Worm (Caenorhabditis elegans) whole organism, early embryonic: ENCODE measurements around the gene Y51B9A.6.

Experiments used
- B0310.2 ChIP-seq: sonication (generic microtip); optimal IDR thresholded peaks from 2 replicates; lab custom pipeline; 2016; ENCODE audit warnings: mild to moderate bottlenecking, missing genetic modification characterization, missing compliant biosample characterization
- F13C5.2 ChIP-seq: sonication (generic microtip); optimal IDR thresholded peaks from 2 replicates; lab custom pipeline; 2017; ENCODE audit warnings: mild to moderate bottlenecking, missing genetic modification characterization, inconsistent platforms, missing compliant biosample characterization
- aly-1 ChIP-seq: sonication (generic microtip); optimal IDR thresholded peaks from 2 replicates; lab custom pipeline; 2016; ENCODE audit warnings: missing genetic modification characterization, missing compliant biosample characterization
- ama-1 ChIP-seq: fragments of 150-350 bp; optimal IDR thresholded peaks from 2 replicates; lab custom pipeline; 2014
- ceh-13 ChIP-seq: fragments of 200-800 bp; sonication (Bioruptor generic); optimal IDR thresholded peaks from 2 replicates; lab custom pipeline; 2018; ENCODE audit warnings: mild to moderate bottlenecking, missing genetic modification characterization, missing compliant biosample characterization
- ceh-36 ChIP-seq: sonication (generic microtip); optimal IDR thresholded peaks from 2 replicates; lab custom pipeline; 2016; ENCODE audit warnings: missing genetic modification characterization, inconsistent platforms, missing compliant biosample characterization
- ets-7 ChIP-seq: sonication (generic microtip); optimal IDR thresholded peaks from 2 replicates; lab custom pipeline; 2016; ENCODE audit warnings: missing genotype, missing genetic modification characterization, missing compliant biosample characterization
- flt-1 ChIP-seq: fragments of 200-800 bp; sonication (Bioruptor generic); IDR thresholded peaks from 2 replicates; pipeline ENCODE4 v1.3.6; 2022; ENCODE audit warnings: missing genetic modification characterization, missing compliant biosample characterization
- hmbx-1 ChIP-seq: sonication (generic microtip); optimal IDR thresholded peaks from 2 replicates; lab custom pipeline; 2016; ENCODE audit warnings: mild to moderate bottlenecking, missing genetic modification characterization, missing compliant biosample characterization
- hmg-4 ChIP-seq: fragments of 200-800 bp; sonication (Bioruptor generic); optimal IDR thresholded peaks from 2 replicates; lab custom pipeline; 2018; ENCODE audit warnings: mild to moderate bottlenecking, missing genetic modification characterization, missing compliant biosample characterization
- hnd-1 ChIP-seq: sonication (generic microtip); optimal IDR thresholded peaks from 2 replicates; lab custom pipeline; 2016; ENCODE audit warnings: missing genetic modification characterization, missing compliant biosample characterization
- pes-1 ChIP-seq: fragments of 200-800 bp; sonication (Bioruptor generic); IDR thresholded peaks from 2 replicates; pipeline ENCODE4 v1.3.6; 2022; ENCODE audit warnings: missing genetic modification reagents, missing genetic modification characterization, missing compliant biosample characterization
- scrt-1 ChIP-seq: fragments of 200-800 bp; sonication (Bioruptor generic); IDR thresholded peaks from 2 replicates; pipeline ENCODE4 v1.3.6; 2022; ENCODE audit warnings: missing genetic modification characterization, missing compliant biosample characterization
- sea-1 ChIP-seq: fragments of 200-800 bp; sonication (Bioruptor generic); conservative IDR thresholded peaks from 2 replicates; pipeline ENCODE4 v1.3.6; 2022; ENCODE audit warnings: missing genetic modification characterization, missing compliant biosample characterization
- tbx-11 ChIP-seq: fragments of 200-800 bp; sonication (Bioruptor generic); IDR thresholded peaks from 2 replicates; pipeline ENCODE4 v1.3.6; 2022; ENCODE audit warnings: missing genetic modification characterization, missing compliant biosample characterization
- tbx-37 ChIP-seq: fragments of 200-800 bp; sonication (Bioruptor generic); conservative IDR thresholded peaks from 2 replicates; pipeline ENCODE4 v1.3.6; 2022; ENCODE audit warnings: missing genetic modification reagents, missing genetic modification characterization, missing compliant biosample characterization
- tra-4 ChIP-seq: sonication (generic microtip); optimal IDR thresholded peaks from 2 replicates; lab custom pipeline; 2017; ENCODE audit warnings: missing genetic modification characterization, missing compliant biosample characterization

The Y51B9A.6 gene

DNA sequence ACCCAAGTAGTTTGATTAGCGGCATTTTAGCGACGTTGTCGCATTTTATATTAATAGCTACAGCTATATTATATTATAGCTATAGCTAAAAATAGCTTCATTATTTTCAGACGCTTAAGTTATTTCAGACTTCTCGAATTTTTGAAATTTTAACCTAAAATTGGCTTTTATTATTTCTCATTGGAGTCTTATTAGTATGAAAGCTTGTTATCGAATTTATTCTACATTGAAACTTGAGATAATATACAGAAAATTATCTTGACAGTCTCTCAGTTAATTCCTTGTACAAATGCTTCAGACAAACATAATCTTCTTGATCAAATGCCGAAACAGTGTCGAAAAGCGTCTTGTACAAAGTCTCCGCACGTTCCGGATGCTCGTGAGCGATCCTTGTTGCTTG, 23.2 kb downstream of the Y51B9A.6 start, which contains the start of gene srh-48:
Gene srh-48 (plus strand): TSS at position 301 of the 400 bp plus-strand sequence.
- no peak for TF ChIP-seq hmbx-1
- TF ChIP-seq flt-1 (GFP tag; lab: Robert Waterston, UW) = no peak
- TF ChIP-seq ceh-36 = no peak
- no peak for TF ChIP-seq F13C5.2 (tag; lab: Kevin White, UChicago)
- TF ChIP-seq pes-1 (GFP tag; lab: Robert Waterston, UW) = no peak

ce11 chrII:9378174-9378573, 24.8 kb downstream of the Y51B9A.6 start:
- no peak for TF ChIP-seq tbx-11 (GFP tag; lab: Robert Waterston, UW)
- no peak for TF ChIP-seq hmg-4 (GFP tag; lab: Kevin White, UChicago)
- no peak for TF ChIP-seq ceh-36
- no peak for TF ChIP-seq B0310.2 (tag; lab: Kevin White, UChicago)
- TF ChIP-seq ceh-13 (GFP tag; lab: Kevin White, UChicago) = no peak
- TF ChIP-seq aly-1 = no peak
- no peak for TF ChIP-seq ets-7 (tag; lab: Kevin White, UChicago)
- no peak for TF ChIP-seq flt-1 (GFP tag; lab: Robert Waterston, UW)
- no peak for TF ChIP-seq tbx-37 (GFP tag; lab: Robert Waterston, UW)
- no peak for TF ChIP-seq scrt-1 (GFP tag; lab: Robert Waterston, UW)
- TF ChIP-seq pes-1 (GFP tag; lab: Robert Waterston, UW) = no peak
- no peak for TF ChIP-seq hmbx-1
- no peak for TF ChIP-seq F13C5.2 (tag; lab: Kevin White, UChicago)
- no peak for TF ChIP-seq ama-1 (lab: Kevin White, UChicago)

- no peak for TF ChIP-seq sea-1 (GFP tag; lab: Robert Waterston, UW)
- no peak for TF ChIP-seq hnd-1
- TF ChIP-seq ama-1 (lab: Kevin White, UChicago) = no peak
- no peak for TF ChIP-seq ceh-13 (GFP tag; lab: Kevin White, UChicago)
- no peak for TF ChIP-seq hmg-4 (GFP tag; lab: Kevin White, UChicago)
- no peak for TF ChIP-seq B0310.2 (tag; lab: Kevin White, UChicago)
- no peak for TF ChIP-seq tbx-37 (GFP tag; lab: Robert Waterston, UW)
- no peak for TF ChIP-seq scrt-1 (GFP tag; lab: Robert Waterston, UW)
- TF ChIP-seq pes-1 (GFP tag; lab: Robert Waterston, UW) = no peak
- no peak for TF ChIP-seq hmbx-1
These were observed 25.8 kb downstream of the Y51B9A.6 start, which contains the start of gene C06C3.10 for ce11 chrII:9377158-9377557. C06C3.10 (minus strand) TSS chrII:9377258.

ce11 chrII:9374807-9375206, 28.2 kb downstream of the Y51B9A.6 start, which contains the start of gene C06C3.12:
C06C3.12 (plus strand) TSS chrII:9375107.
- TF ChIP-seq tbx-37 (GFP tag; lab: Robert Waterston, UW) (no peak), sea-1 (GFP tag; lab: Robert Waterston, UW) (no peak), ets-7 (tag; lab: Kevin White, UChicago) (no peak), aly-1 (no peak), tra-4 (tag; lab: Kevin White, UChicago) (no peak), flt-1 (GFP tag; lab: Robert Waterston, UW) (no peak), ama-1 (lab: Kevin White, UChicago) (no peak), F13C5.2 (tag; lab: Kevin White, UChicago) (no peak), pes-1 (GFP tag; lab: Robert Waterston, UW) (no peak), ceh-13 (GFP tag; lab: Kevin White, UChicago) (no peak), scrt-1 (GFP tag; lab: Robert Waterston, UW) (no peak), hmbx-1 (no peak), hmg-4 (GFP tag; lab: Kevin White, UChicago) (no peak), hnd-1 (no peak), tbx-11 (GFP tag; lab: Robert Waterston, UW) (no peak)

ce11 chrII:9372991-9373390, 30.0 kb downstream of the Y51B9A.6 start, which contains the start of gene C06C3.4:
C06C3.4 (plus strand) TSS chrII:9373291.
- TF ChIP-seq ceh-36 = no peak

ce11 chrII:9372393-9372792, 30.6 kb downstream of the Y51B9A.6 start, which contains the start of gene C06C3.3:
C06C3.3 (minus strand) TSS chrII:9372493.
- TF ChIP-seq hmg-4 (GFP tag; lab: Kevin White, UChicago) (no peak), ets-7 (tag; lab: Kevin White, UChicago) (no peak), tbx-11 (GFP tag; lab: Robert Waterston, UW) (no peak)

DNA sequence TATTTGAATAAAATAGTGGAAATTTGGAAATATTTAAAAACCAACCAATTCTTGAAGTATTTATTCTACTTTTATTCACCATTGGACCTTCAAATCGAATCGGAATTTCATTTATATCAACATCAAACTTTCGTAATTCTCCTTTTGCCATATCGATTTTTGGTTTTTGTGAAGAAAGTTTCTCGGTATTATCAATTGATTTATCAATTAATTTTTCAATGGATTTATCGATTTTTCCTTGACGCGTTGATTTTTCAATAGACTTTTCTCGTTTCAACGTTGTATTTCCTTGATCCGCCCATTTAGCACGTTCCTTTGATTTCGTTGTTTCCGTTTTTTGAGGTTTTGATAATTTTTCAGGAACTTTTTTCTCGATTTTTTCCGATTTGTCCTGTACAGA, 33.6 kb downstream of the Y51B9A.6 start:
- TF ChIP-seq ceh-13 (GFP tag; lab: Kevin White, UChicago) = no peak
- no peak for TF ChIP-seq tbx-37 (GFP tag; lab: Robert Waterston, UW)
- no peak for TF ChIP-seq hmg-4 (GFP tag; lab: Kevin White, UChicago)
- TF ChIP-seq ets-7 (tag; lab: Kevin White, UChicago) = no peak

ce11 chrII:9362249-9362648, 40.7 kb downstream of the Y51B9A.6 start:
- TF ChIP-seq B0310.2 (tag; lab: Kevin White, UChicago) (no peak), hnd-1 (no peak), pes-1 (GFP tag; lab: Robert Waterston, UW) (no peak), scrt-1 (GFP tag; lab: Robert Waterston, UW) (no peak), ama-1 (lab: Kevin White, UChicago) (no peak), tra-4 (tag; lab: Kevin White, UChicago) (no peak), ceh-36 (no peak), ceh-13 (GFP tag; lab: Kevin White, UChicago) (no peak), F13C5.2 (tag; lab: Kevin White, UChicago) (no peak), aly-1 (no peak), tbx-11 (GFP tag; lab: Robert Waterston, UW) (no peak), hmg-4 (GFP tag; lab: Kevin White, UChicago) (no peak), sea-1 (GFP tag; lab: Robert Waterston, UW) (no peak), tbx-37 (GFP tag; lab: Robert Waterston, UW) (no peak), flt-1 (GFP tag; lab: Robert Waterston, UW) (no peak), hmbx-1 (no peak), ets-7 (tag; lab: Kevin White, UChicago) (no peak)
